Worm (Caenorhabditis elegans) whole organism, early embryonic: ENCODE measurements around the gene clc-1.

Experiments used
- B0310.2 ChIP-seq: sonication (generic microtip); optimal IDR thresholded peaks from 2 replicates; lab custom pipeline; 2016; ENCODE audit warnings: mild to moderate bottlenecking, missing genetic modification characterization, missing compliant biosample characterization
- F13C5.2 ChIP-seq: sonication (generic microtip); optimal IDR thresholded peaks from 2 replicates; lab custom pipeline; 2017; ENCODE audit warnings: mild to moderate bottlenecking, missing genetic modification characterization, inconsistent platforms, missing compliant biosample characterization
- aly-1 ChIP-seq: sonication (generic microtip); optimal IDR thresholded peaks from 2 replicates; lab custom pipeline; 2016; ENCODE audit warnings: missing genetic modification characterization, missing compliant biosample characterization
- ama-1 ChIP-seq: fragments of 150-350 bp; optimal IDR thresholded peaks from 2 replicates; lab custom pipeline; 2014
- ceh-13 ChIP-seq: fragments of 200-800 bp; sonication (Bioruptor generic); optimal IDR thresholded peaks from 2 replicates; lab custom pipeline; 2018; ENCODE audit warnings: mild to moderate bottlenecking, missing genetic modification characterization, missing compliant biosample characterization
- ceh-36 ChIP-seq: sonication (generic microtip); optimal IDR thresholded peaks from 2 replicates; lab custom pipeline; 2016; ENCODE audit warnings: missing genetic modification characterization, inconsistent platforms, missing compliant biosample characterization
- ets-7 ChIP-seq: sonication (generic microtip); optimal IDR thresholded peaks from 2 replicates; lab custom pipeline; 2016; ENCODE audit warnings: missing genotype, missing genetic modification characterization, missing compliant biosample characterization
- flt-1 ChIP-seq: fragments of 200-800 bp; sonication (Bioruptor generic); IDR thresholded peaks from 2 replicates; pipeline ENCODE4 v1.3.6; 2022; ENCODE audit warnings: missing genetic modification characterization, missing compliant biosample characterization
- hmbx-1 ChIP-seq: sonication (generic microtip); optimal IDR thresholded peaks from 2 replicates; lab custom pipeline; 2016; ENCODE audit warnings: mild to moderate bottlenecking, missing genetic modification characterization, missing compliant biosample characterization
- hmg-4 ChIP-seq: fragments of 200-800 bp; sonication (Bioruptor generic); optimal IDR thresholded peaks from 2 replicates; lab custom pipeline; 2018; ENCODE audit warnings: mild to moderate bottlenecking, missing genetic modification characterization, missing compliant biosample characterization
- hnd-1 ChIP-seq: sonication (generic microtip); optimal IDR thresholded peaks from 2 replicates; lab custom pipeline; 2016; ENCODE audit warnings: missing genetic modification characterization, missing compliant biosample characterization
- pes-1 ChIP-seq: fragments of 200-800 bp; sonication (Bioruptor generic); IDR thresholded peaks from 2 replicates; pipeline ENCODE4 v1.3.6; 2022; ENCODE audit warnings: missing genetic modification reagents, missing genetic modification characterization, missing compliant biosample characterization
- scrt-1 ChIP-seq: fragments of 200-800 bp; sonication (Bioruptor generic); IDR thresholded peaks from 2 replicates; pipeline ENCODE4 v1.3.6; 2022; ENCODE audit warnings: missing genetic modification characterization, missing compliant biosample characterization
- sea-1 ChIP-seq: fragments of 200-800 bp; sonication (Bioruptor generic); conservative IDR thresholded peaks from 2 replicates; pipeline ENCODE4 v1.3.6; 2022; ENCODE audit warnings: missing genetic modification characterization, missing compliant biosample characterization
- tbx-11 ChIP-seq: fragments of 200-800 bp; sonication (Bioruptor generic); IDR thresholded peaks from 2 replicates; pipeline ENCODE4 v1.3.6; 2022; ENCODE audit warnings: missing genetic modification characterization, missing compliant biosample characterization
- tbx-37 ChIP-seq: fragments of 200-800 bp; sonication (Bioruptor generic); conservative IDR thresholded peaks from 2 replicates; pipeline ENCODE4 v1.3.6; 2022; ENCODE audit warnings: missing genetic modification reagents, missing genetic modification characterization, missing compliant biosample characterization
- tra-4 ChIP-seq: sonication (generic microtip); optimal IDR thresholded peaks from 2 replicates; lab custom pipeline; 2017; ENCODE audit warnings: missing genetic modification characterization, missing compliant biosample characterization

Gene clc-1

ce11 chrX:11012337-11012736, 34.9 kb upstream of the clc-1 start, which contains the start of gene F58A3.3:
F58A3.3 (plus strand) TSS chrX:11012637.
- TF ChIP-seq ceh-36 (no peak), hnd-1 (tag; lab: Kevin White, UChicago) (no peak), flt-1 (GFP tag; lab: Robert Waterston, UW) (no peak), tbx-11 (no peak), aly-1 (no peak), tbx-37 (no peak), ama-1 (lab: Kevin White, UChicago) (no peak), F13C5.2 (tag; lab: Kevin White, UChicago) (no peak)

- no peak for TF ChIP-seq ceh-36
- TF ChIP-seq aly-1: no peak
These were observed 32.6 kb upstream of the clc-1 start for ce11 chrX:11014394-11015280.

- TF ChIP-seq ceh-13 (GFP tag; lab: Kevin White, UChicago) (no peak), hmbx-1 (tag; lab: Kevin White, UChicago) (no peak), scrt-1 (GFP tag; lab: Robert Waterston, UW) (no peak), tra-4 (no peak), tbx-37 (no peak), aly-1 (no peak), ceh-36 (no peak), flt-1 (GFP tag; lab: Robert Waterston, UW) (no peak), tbx-11 (no peak), sea-1 (no peak), ets-7 (tag; lab: Kevin White, UChicago) (no peak), pes-1 (GFP tag; lab: Robert Waterston, UW) (no peak), ama-1 (lab: Kevin White, UChicago) (no peak), hmg-4 (GFP tag; lab: Kevin White, UChicago) (no peak)
These were observed 31.1 kb upstream of the clc-1 start, which contains the start of gene egl-15 for ce11 chrX:11016100-11016499. egl-15 (plus strand) TSS chrX:11016400.

- TF ChIP-seq scrt-1 (GFP tag; lab: Robert Waterston, UW): no peak
- no peak for TF ChIP-seq ama-1 (lab: Kevin White, UChicago)
- no peak for TF ChIP-seq hmg-4 (GFP tag; lab: Kevin White, UChicago)
- TF ChIP-seq aly-1: no peak
- no peak for TF ChIP-seq tra-4
- TF ChIP-seq tbx-37: no peak
- TF ChIP-seq hnd-1 (tag; lab: Kevin White, UChicago): no peak
- no peak for TF ChIP-seq B0310.2 (tag; lab: Kevin White, UChicago)
- no peak for TF ChIP-seq ceh-13 (GFP tag; lab: Kevin White, UChicago)
- TF ChIP-seq flt-1 (GFP tag; lab: Robert Waterston, UW): no peak
- no peak for TF ChIP-seq ceh-36
These were observed 18.6 kb upstream of the clc-1 start, which contains the start of gene ldb-1 for ce11 chrX:11028617-11029016. ldb-1 (plus strand) TSS chrX:11028917.

- TF ChIP-seq ama-1 (lab: Kevin White, UChicago) (no peak), flt-1 (GFP tag; lab: Robert Waterston, UW) (peak; percentile 44; the same call in 1 of the 2 replicates), hnd-1 (tag; lab: Kevin White, UChicago) (no peak), hmg-4 (GFP tag; lab: Kevin White, UChicago) (peak; percentile 98), ets-7 (tag; lab: Kevin White, UChicago) (peak; percentile 74), ceh-13 (GFP tag; lab: Kevin White, UChicago) (no peak), aly-1 (no peak), pes-1 (GFP tag; lab: Robert Waterston, UW) (0 out of 2 replicates have a peak, but pooled peaks have one; percentile 19), tbx-11 (no peak), sea-1 (no peak), ceh-36 (peak; percentile 20), F13C5.2 (tag; lab: Kevin White, UChicago) (peak; percentile 40), tra-4 (peak; percentile 4), scrt-1 (GFP tag; lab: Robert Waterston, UW) (no peak), hmbx-1 (tag; lab: Kevin White, UChicago) (no peak), tbx-37 (no peak), B0310.2 (tag; lab: Kevin White, UChicago) (no peak)
These were observed 16.1 kb upstream of the clc-1 start for ce11 chrX:11031047-11031695.

ce11 chrX:11031869-11032268, 15.4 kb upstream of the clc-1 start:
- no peak for TF ChIP-seq aly-1
- TF ChIP-seq pes-1 (GFP tag; lab: Robert Waterston, UW): 0 out of 2 replicates have a peak, but pooled peaks have one; percentile 27

ce11 chrX:11032412-11032811, 14.8 kb upstream of the clc-1 start:
- TF ChIP-seq aly-1 (no peak), hmbx-1 (tag; lab: Kevin White, UChicago) (no peak), flt-1 (GFP tag; lab: Robert Waterston, UW) (no peak), hmg-4 (GFP tag; lab: Kevin White, UChicago) (no peak), ceh-13 (GFP tag; lab: Kevin White, UChicago) (no peak), ceh-36 (no peak), F13C5.2 (tag; lab: Kevin White, UChicago) (no peak), ets-7 (tag; lab: Kevin White, UChicago) (no peak)
